Worm (Caenorhabditis elegans) whole organism, L4/young adult: ENCODE measurements around the gene eif-3.B.

Source experiments
- W03F9.2 ChIP-seq: fragments of 150-350 bp; optimal IDR thresholded peaks from 2 replicates; lab custom pipeline; 2014; ENCODE audit warnings: missing biosample characterization, missing genetic modification characterization
- dao-5 ChIP-seq: sonication (generic microtip); optimal IDR thresholded peaks from 2 replicates; lab custom pipeline; 2016; ENCODE audit warnings: missing genotype, missing genetic modification characterization, moderate library complexity, missing compliant biosample characterization
- him-1 ChIP-seq: sonication (generic microtip); optimal IDR thresholded peaks from 2 replicates; lab custom pipeline; 2016; ENCODE audit warnings: missing genotype, missing genetic modification reagents, missing genetic modification characterization, missing compliant biosample characterization

The eif-3.B gene

DNA sequence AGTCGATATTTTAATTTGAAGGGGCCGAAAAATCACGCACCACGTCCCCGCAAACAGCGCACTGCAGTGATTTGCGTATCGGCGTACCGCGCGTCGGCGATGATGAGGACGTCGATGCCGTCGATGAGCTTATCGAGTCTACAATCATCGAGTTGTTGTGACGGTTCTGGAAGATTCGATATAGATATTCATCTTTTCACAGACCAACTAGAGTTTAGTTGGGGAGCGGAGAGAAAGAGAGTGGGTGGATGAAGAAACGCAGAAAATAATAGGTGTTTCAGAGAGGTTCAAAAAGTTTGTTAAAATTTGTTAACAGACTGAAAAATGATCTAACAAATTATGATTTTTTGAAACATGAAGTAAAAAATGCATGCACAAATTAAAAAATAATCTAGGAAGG lies 23.2 kb downstream of the eif-3.B start, which contains the start of gene nhr-61:
Gene nhr-61, minus strand, starts transcription at position 168 of the 400 bp plus-strand sequence.
- TF ChIP-seq W03F9.2 (tag; lab: Kevin White, UChicago) (no peak), him-1 (no peak), dao-5 (tag; lab: Kevin White, UChicago) (no peak)

DNA sequence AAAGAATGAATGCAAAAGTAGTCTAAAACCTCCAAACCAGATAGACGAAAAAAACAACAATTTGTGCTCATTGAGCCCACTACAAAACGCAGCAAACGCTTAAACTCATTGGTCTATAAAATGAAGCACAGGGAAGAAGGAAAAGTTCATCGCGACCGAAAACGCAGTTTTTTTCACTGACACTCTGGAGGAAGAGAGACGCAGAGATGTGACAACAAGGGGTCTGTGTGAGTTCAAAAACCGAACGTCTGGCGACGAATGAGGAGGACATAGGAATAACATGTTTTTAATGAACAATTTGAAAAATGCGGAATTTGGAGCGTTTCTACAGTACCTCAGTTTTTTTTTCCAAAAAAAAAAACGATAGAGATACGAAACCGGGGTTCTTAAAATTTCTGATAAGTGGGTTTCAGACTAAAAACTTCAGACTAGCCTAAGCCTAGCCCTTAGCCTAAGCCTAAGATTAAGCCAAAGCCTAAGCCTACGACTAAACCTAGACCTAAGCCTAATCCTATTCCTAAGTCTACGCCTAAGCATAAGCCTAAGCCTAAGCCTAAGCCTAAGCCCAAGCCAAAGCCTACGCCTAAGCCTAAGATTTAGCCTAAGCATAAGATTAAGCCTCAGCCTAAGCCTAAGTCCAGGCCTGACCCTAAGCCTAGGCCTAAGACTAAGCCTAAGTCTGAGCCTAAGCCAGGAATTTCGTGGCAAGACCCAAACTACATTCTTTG lies 24.2 kb downstream of the eif-3.B start:
- TF ChIP-seq W03F9.2 (tag; lab: Kevin White, UChicago), result no peak
- TF ChIP-seq dao-5 (tag; lab: Kevin White, UChicago), result no peak
- TF ChIP-seq him-1, result no peak

DNA sequence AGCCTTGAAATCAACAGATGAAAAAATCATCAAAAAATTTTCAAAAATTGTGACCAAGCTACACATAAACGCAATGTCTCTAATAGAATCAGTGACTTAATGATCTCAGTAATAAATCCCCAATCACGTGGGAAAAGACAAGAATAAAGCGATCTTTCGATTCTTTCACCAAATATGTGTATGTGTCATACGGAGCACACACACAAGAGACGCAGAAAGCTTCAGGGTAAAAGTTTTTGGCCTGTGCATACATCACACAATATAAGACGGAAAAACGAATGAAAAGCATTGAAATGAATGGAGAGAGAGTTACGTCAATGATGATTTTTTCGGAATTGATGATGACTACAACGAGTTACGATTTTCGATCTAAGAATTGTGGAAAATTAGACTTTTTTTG lies 25.3 kb downstream of the eif-3.B start:
- TF ChIP-seq dao-5 (tag; lab: Kevin White, UChicago) (no peak), W03F9.2 (tag; lab: Kevin White, UChicago) (no peak), him-1 (no peak)

DNA sequence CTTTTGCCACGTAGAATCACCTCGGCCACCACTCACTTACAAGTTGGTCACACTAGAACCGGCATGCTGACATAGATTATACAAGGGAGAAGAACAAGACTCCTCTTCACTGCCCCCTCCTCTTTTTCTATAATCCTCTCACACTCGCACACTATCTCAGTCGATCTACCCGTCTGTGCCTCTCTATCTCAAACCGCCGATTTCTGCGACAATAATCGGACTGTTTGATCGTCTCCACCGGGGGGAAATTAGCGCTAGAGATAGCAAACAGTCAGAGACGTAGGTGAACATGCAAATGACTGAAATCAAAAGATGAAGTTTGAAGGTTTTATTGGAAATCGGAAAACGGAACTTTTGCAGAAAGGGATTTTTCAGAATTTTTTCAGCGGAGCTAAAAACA lies 27.2 kb downstream of the eif-3.B start:
- TF ChIP-seq dao-5 (tag; lab: Kevin White, UChicago), result no peak
- TF ChIP-seq him-1, result no peak
- TF ChIP-seq W03F9.2 (tag; lab: Kevin White, UChicago), result no peak

DNA sequence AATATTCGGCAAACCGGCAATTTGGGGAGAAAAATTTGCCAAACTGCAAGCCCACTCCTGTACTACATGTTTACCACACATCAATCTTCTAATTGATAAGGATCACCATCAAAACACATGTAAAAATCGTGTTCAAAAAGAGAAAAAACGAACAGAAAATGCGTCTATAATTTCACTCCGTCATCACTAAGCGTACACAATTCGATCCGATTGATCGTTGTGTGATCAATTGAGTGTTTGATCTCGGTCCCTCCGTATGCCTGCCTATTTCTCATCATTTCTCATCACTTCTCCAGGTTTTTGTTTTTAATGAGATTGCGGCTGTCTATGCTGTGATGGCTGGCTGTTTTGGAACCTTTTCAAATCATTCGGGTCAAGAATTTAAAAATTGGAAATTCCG lies 30.2 kb downstream of the eif-3.B start:
- TF ChIP-seq dao-5 (tag; lab: Kevin White, UChicago), result no peak
- TF ChIP-seq him-1, result no peak
- no peak for TF ChIP-seq W03F9.2 (tag; lab: Kevin White, UChicago)

DNA sequence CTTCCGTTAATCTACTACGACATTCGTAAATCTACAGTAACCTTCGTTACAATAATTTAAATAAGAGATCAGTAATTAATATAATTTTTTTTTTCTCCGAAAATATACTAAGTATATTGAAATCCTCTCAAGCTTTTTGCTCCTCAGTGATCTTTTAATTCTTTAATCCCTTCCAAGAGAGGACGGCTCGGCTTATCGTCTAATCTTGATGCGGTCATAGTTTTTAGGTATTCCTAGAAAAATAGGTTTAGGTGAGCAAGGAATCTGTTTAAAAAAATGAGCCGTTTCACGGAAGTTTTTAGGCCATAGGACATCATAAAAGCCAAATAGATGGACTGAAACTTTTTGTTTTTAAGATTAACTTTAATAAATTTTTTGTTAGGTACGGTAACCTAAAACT lies 36.9 kb downstream of the eif-3.B start:
- TF ChIP-seq him-1 (no peak), W03F9.2 (tag; lab: Kevin White, UChicago) (no peak), dao-5 (tag; lab: Kevin White, UChicago) (no peak)

DNA sequence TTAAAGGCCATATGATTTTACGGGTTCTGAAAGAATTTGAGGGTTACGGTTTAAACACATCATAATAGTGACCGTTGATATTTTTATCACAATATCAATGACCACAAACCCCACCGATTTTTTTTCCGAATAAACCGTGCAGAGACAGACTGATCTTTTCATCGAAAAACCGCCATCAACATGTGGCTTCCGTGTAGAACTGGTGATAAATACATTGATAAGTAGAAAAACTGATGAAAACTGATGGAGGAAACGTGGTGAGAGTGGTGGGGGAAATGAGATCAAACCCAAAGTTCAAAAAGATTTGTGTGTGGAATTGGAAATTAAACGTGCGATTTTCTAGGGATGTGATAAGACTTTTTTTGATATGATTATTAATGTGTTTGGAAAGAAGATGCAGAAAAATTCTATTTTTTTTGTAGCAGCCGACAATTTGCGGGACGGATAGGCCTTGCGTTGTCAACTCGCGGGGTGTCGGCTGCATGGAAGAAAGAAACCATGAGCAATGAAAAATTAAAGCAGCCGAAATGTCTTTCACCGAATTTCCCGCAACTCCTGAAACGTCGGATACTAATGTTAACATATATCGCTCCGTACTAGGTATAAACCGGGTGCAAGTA lies 43.5 kb downstream of the eif-3.B start:
- no peak for TF ChIP-seq dao-5 (tag; lab: Kevin White, UChicago)
- TF ChIP-seq W03F9.2 (tag; lab: Kevin White, UChicago), result no peak
- TF ChIP-seq him-1, result no peak

DNA sequence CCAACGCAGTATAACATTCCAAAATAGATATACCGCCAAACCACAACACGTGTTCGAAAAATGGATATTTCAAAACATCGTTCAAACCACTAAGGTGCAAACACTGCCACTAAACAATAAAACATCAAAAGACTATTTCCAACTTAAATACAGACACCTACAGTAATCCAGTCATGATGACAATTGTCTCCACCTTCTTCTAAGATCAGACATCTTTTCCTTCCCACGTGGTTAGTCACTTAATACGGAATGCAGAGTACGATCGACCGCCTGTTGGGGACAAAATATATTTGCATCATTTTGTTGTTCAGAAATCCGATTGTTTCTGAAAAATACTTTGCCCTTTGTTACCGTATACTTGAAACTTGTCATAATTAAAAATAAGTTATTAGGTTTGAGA lies 46.0 kb downstream of the eif-3.B start:
- TF ChIP-seq him-1, result no peak
- TF ChIP-seq W03F9.2 (tag; lab: Kevin White, UChicago), result no peak
- TF ChIP-seq dao-5 (tag; lab: Kevin White, UChicago), result no peak

DNA sequence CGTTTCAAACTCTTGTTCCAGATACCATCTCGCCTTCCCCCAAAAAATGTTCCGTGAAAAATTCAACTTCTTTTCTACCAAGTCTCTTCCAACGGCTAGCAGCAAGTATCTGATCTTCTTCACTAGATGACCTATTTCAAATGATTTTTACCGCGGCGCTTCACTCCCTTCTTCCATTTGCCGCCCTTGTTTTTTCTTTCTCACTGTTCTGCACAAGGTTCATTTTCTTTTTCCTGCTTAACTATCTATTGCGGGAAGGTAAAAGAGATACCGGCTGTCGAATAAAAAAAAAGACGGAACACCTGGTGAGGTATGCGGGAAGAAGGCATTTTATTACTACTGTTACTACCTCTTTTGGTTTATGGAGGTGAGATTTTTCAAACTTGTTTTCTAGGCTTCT lies 47.8 kb downstream of the eif-3.B start, which contains the start of gene cdh-7:
Gene cdh-7, plus strand, starts transcription at position 214 of the 400 bp plus-strand sequence.
- TF ChIP-seq him-1 (no peak), W03F9.2 (tag; lab: Kevin White, UChicago) (no peak), dao-5 (tag; lab: Kevin White, UChicago) (no peak)

DNA sequence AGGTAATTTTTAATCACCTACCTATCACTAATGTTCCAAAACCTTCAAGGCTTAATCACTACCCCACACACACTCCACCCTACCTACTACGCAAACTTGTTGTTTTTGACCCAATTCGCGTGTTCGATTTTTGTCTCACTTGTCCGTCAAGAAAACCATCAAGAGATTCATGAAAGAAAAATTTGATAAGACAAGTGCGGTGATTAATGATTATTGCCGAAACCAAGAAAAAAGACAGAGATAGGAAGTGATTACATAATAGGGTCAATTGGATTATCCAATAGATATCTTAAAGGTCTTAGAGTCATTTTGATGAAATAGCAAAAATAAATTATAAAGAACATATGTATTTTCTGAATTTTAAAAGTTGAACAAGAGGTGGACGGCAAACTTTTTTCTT lies 49.0 kb downstream of the eif-3.B start:
- TF ChIP-seq dao-5 (tag; lab: Kevin White, UChicago) (no peak), W03F9.2 (tag; lab: Kevin White, UChicago) (no peak), him-1 (no peak)
